Fruit fly (Drosophila melanogaster) whole organism, wandering third instar larva: ENCODE results near the gene pip.

ENCODE experiments used
- Abd-B ChIP-seq: fragments of >200 bp; optimal IDR thresholded peaks from 2 replicates; lab custom pipeline; 2017; ENCODE audit warnings: missing biosample characterization, missing genetic modification characterization
- Dif ChIP-seq: fragments of 200-275, 200-300 bp; sonication (Bioruptor generic); optimal IDR thresholded peaks from 2 replicates; lab custom pipeline; 2018; ENCODE audit warnings: missing biosample characterization, missing genetic modification characterization; ENCODE audit not compliant: partially characterized antibody
- Hr78 ChIP-seq: fragments of >200 bp; optimal IDR thresholded peaks from 2 replicates; lab custom pipeline; 2017; ENCODE audit warnings: missing biosample characterization, missing genetic modification characterization
- Jra ChIP-seq: sonication (Bioruptor generic); optimal IDR thresholded peaks from 2 replicates; lab custom pipeline; 2016; ENCODE audit warnings: missing biosample characterization, missing genetic modification characterization
- OdsH ChIP-seq: fragments of 200-800 bp; sonication (Bioruptor generic); optimal IDR thresholded peaks from 2 replicates; lab custom pipeline; 2016; ENCODE audit warnings: missing biosample characterization, mild to moderate bottlenecking, missing genetic modification characterization
- Sp1 ChIP-seq: fragments of 200-800 bp; sonication (Bioruptor generic); optimal IDR thresholded peaks from 3 replicates; lab custom pipeline; 2019; ENCODE audit warnings: missing biosample characterization, mild to moderate bottlenecking, missing genetic modification characterization, moderate library complexity
- br ChIP-seq: fragments of 200-800 bp; sonication (Bioruptor generic); optimal IDR thresholded peaks from 2 replicates; lab custom pipeline; 2016; ENCODE audit warnings: missing biosample characterization, missing genetic modification characterization
- dsf ChIP-seq: sonication (Bioruptor generic); optimal IDR thresholded peaks from 2 replicates; lab custom pipeline; 2016; ENCODE audit warnings: missing biosample characterization, missing genetic modification characterization, borderline replicate concordance
- lola ChIP-seq: fragments of >200 bp; optimal IDR thresholded peaks from 2 replicates; lab custom pipeline; 2017; ENCODE audit warnings: missing biosample characterization, missing genetic modification characterization
- pan ChIP-seq: fragments of >200 bp; optimal IDR thresholded peaks from 2 replicates; lab custom pipeline; 2017
- usp ChIP-seq: fragments of >200 bp; optimal IDR thresholded peaks from 2 replicates; lab custom pipeline; 2017; ENCODE audit warnings: missing biosample characterization, missing genetic modification characterization

DNA sequence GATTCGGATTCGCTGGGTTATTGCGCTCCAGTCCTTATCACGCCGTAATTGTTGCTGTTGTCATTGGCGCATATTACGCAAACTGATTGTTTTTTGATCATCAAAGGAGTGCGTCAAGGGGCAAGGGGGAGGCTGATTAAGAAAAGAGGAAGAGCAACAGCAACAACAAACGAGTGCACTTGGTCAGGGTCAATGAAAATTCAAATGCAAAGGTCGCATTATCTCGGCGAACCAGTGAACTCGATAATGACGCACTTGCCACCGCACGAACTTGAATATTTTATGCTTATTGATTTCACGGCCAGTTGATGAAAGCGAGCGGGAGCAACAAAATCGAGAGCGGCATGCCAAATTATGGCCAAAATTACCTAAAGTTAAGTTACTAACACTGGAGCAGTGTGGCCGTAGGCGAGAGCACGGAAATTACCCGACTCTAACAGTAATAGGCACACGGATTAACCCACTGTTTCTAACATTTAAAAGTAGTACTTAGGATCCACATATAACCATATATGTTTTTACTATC, 77.1 kb downstream of the pip start, which contains the start of gene nes:
- no peak for TF ChIP-seq OdsH
- TF ChIP-seq usp (GFP tag; lab: Kevin White, UChicago): no peak
- no peak for TF ChIP-seq pan (lab: Kevin White, UChicago)
- no peak for TF ChIP-seq dsf (GFP tag; lab: Kevin White, UChicago)
- no peak for TF ChIP-seq Sp1 (GFP tag; lab: Kevin White, UChicago)
- no peak for TF ChIP-seq Dif
- no peak for TF ChIP-seq Abd-B (GFP tag; lab: Kevin White, UChicago)
- no peak for TF ChIP-seq br (GFP tag; lab: Kevin White, UChicago)
- TF ChIP-seq lola (GFP tag; lab: Kevin White, UChicago): no peak
- no peak for TF ChIP-seq Hr78 (GFP tag; lab: Kevin White, UChicago)
- no peak for TF ChIP-seq Jra
